Worm (Caenorhabditis elegans): ENCODE data around the gene F54H12.2.
"Not testable (repeated sequence)": the region's sequence is repeated elsewhere in the genome, so short reads cannot be mapped to it uniquely, and the experiment has no call there.

Gene F54H12.2

DNA sequence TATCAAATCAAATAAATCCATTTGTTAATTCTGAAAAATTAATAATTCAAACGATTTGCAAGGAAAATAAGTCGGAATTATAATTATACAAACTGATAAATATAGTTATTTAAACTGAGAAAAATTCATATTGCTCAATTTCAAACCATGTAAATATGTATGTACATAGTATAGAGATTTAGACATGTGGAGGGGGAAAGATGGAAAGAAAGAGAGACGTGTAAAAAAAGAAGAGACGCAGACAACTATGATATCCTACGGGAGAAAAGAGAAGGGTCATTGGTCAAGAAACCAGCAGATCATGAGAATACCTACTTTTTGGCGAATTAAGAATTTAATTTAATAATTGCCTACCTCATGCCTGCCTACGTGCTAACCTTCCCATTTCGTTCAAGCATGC lies 6.3 kb upstream of the F54H12.2 start, which contains the start of gene C29E4.11:
C29E4.11 (minus strand) TSS at position 30 of the 400 bp plus-strand sequence.
- TF ChIP-seq ces-1 (GFP tag; optimal IDR thresholded peaks at IDR 0.05), result peak; percentile 42
- no peak for TF ChIP-seq flh-1 (GFP tag; optimal IDR thresholded peaks at IDR 0.05)
- TF ChIP-seq pha-4 (tag; optimal IDR thresholded peaks at IDR 0.05), result peak; percentile 33
- no peak for TF ChIP-seq lin-13 (tag; optimal IDR thresholded peaks at IDR 0.05)
- no peak for TF ChIP-seq sem-2 (GFP tag; optimal IDR thresholded peaks at IDR 0.05)

ce11 chrIII:7958922-7959609 lies 5.3 kb upstream of the F54H12.2 start, which contains the start of gene F54H12.10:
TSS of gene F54H12.10 (minus strand) at chrIII:7958972.
- TF ChIP-seq M03D4.4 (tag; optimal IDR thresholded peaks at IDR 0.05); flh-1 (GFP tag; optimal IDR thresholded peaks at IDR 0.05); lin-32 (GFP tag; optimal IDR thresholded peaks at IDR 0.05): not testable (repeated sequence)

ce11 chrIII:7962641-7963040 lies 1.7 kb upstream of the F54H12.2 start, which contains the start of gene F54H12.4:
TSS of gene F54H12.4 (minus strand) at chrIII:7962741.
- not testable (repeated sequence) for TF ChIP-seq cnd-1 (tag; optimal IDR thresholded peaks at IDR 0.05); sem-2 (GFP tag; optimal IDR thresholded peaks at IDR 0.05); elt-1 (tag; optimal IDR thresholded peaks at IDR 0.05; ENCODE audit: borderline replicate concordance, insufficient read depth)

- no peak for TF ChIP-seq nhr-12 (tag; optimal IDR thresholded peaks at IDR 0.05)
- no peak for TF ChIP-seq ceh-39 (tag; optimal IDR thresholded peaks at IDR 0.05)
- no peak for TF ChIP-seq mls-2 (tag; optimal IDR thresholded peaks at IDR 0.05)
- TF ChIP-seq cnd-1 (tag; optimal IDR thresholded peaks at IDR 0.05), result no peak
- TF ChIP-seq lin-32 (GFP tag; optimal IDR thresholded peaks at IDR 0.05), result no peak
- no peak for TF ChIP-seq nhr-2 (tag; optimal IDR thresholded peaks at IDR 0.05)
- TF ChIP-seq ces-1 (GFP tag; optimal IDR thresholded peaks at IDR 0.05), result no peak
- no peak for TF ChIP-seq unc-62 (GFP tag; optimal IDR thresholded peaks at IDR 0.05)
- no peak for TF ChIP-seq elt-1 (tag; optimal IDR thresholded peaks at IDR 0.05; ENCODE audit: borderline replicate concordance, insufficient read depth)
- no peak for TF ChIP-seq mep-1 (tag; optimal IDR thresholded peaks at IDR 0.05)
- TF ChIP-seq sem-2 (GFP tag; optimal IDR thresholded peaks at IDR 0.05), result no peak
- TF ChIP-seq unc-39 (tag; optimal IDR thresholded peaks at IDR 0.05), result no peak
- no peak for TF ChIP-seq M03D4.4 (tag; optimal IDR thresholded peaks at IDR 0.05)
- TF ChIP-seq ceh-83 (GFP tag; optimal IDR thresholded peaks at IDR 0.05), result no peak
- no peak for TF ChIP-seq elt-3 (tag; optimal IDR thresholded peaks at IDR 0.05)
- no peak for TF ChIP-seq nhr-237 (tag; optimal IDR thresholded peaks at IDR 0.05)
- TF ChIP-seq mab-5 (tag; optimal IDR thresholded peaks at IDR 0.05), result no peak
- TF ChIP-seq blmp-1 (tag; optimal IDR thresholded peaks at IDR 0.05), result no peak
These were observed 4.7 kb downstream of the F54H12.2 start, which contains the start of the genes F54H12.8 and F54H12.7 for ce11 chrIII:7969121-7969520. TSS of gene F54H12.8 (minus strand) at chrIII:7969221. TSS of gene F54H12.7 (plus strand) at chrIII:7969349.

ce11 chrIII:7972061-7972460 lies 7.7 kb downstream of the F54H12.2 start, which contains the start of gene F54H12.5:
TSS of gene F54H12.5 (minus strand) at chrIII:7972161.
- TF ChIP-seq ceh-39 (tag; optimal IDR thresholded peaks at IDR 0.05) (peak; percentile 27), drap-1 (GFP tag; optimal IDR thresholded peaks at IDR 0.05) (no peak)

DNA sequence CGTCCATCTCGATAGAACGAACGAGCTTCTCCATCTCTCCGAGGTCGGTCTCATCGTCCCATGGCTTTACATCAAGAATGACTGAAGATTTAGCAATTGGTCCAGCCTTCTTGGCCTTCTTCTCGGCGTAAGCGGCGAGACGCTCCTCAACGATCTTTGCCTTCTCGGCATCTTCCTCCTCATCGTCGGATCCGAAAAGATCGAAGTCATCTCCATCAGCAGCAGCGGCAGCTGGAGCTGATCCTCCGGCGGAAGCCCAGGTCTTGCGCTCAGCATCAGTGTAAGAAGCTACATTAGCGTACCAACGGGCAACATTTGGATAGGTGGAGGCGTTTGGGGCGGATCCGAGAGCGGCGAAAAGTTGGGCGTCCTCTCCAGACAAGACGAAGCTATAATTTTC lies 8.3 kb downstream of the F54H12.2 start:
- TF ChIP-seq ceh-39 (tag; optimal IDR thresholded peaks at IDR 0.05) (no peak), nhr-237 (tag; optimal IDR thresholded peaks at IDR 0.05) (no peak), bed-3 (GFP tag; optimal IDR thresholded peaks at IDR 0.05) (no peak), nhr-2 (tag; optimal IDR thresholded peaks at IDR 0.05) (no peak), sem-2 (GFP tag; optimal IDR thresholded peaks at IDR 0.05) (no peak), drap-1 (GFP tag; optimal IDR thresholded peaks at IDR 0.05) (no peak), elt-3 (tag; optimal IDR thresholded peaks at IDR 0.05) (no peak), M03D4.4 (tag; optimal IDR thresholded peaks at IDR 0.05) (no peak), blmp-1 (tag; optimal IDR thresholded peaks at IDR 0.05) (no peak), hlh-1 (tag; optimal IDR thresholded peaks at IDR 0.05) (no peak), zip-8 (tag; optimal IDR thresholded peaks at IDR 0.05) (no peak), tbx-8 (GFP tag; optimal IDR thresholded peaks at IDR 0.05) (no peak), ceh-43 (GFP tag; optimal IDR thresholded peaks at IDR 0.05) (no peak), nhr-76 (tag; optimal IDR thresholded peaks at IDR 0.05) (no peak), lin-13 (tag; optimal IDR thresholded peaks at IDR 0.05) (no peak), ztf-11 (tag; optimal IDR thresholded peaks at IDR 0.05) (no peak), unc-62 (GFP tag; optimal IDR thresholded peaks at IDR 0.05) (no peak)

All from whole organism, mixed stage, embryonic.